Fruit fly (Drosophila melanogaster) whole organism, embryonic: Measurements from ENCODE around the gene CG15638.
A peak's percentile ranks its signal among the peaks of the same experiment; 100 is the strongest.

Experiments
- CG10543 ChIP-seq: fragments of 200-800 bp; sonication (Bioruptor generic); optimal IDR thresholded peaks from 3 replicates; lab custom pipeline; 2017; ENCODE audit warnings: missing biosample characterization, mild to moderate bottlenecking, missing genetic modification characterization, moderate library complexity
- CG13894 ChIP-seq: fragments of 200-800 bp; sonication (Bioruptor generic); optimal IDR thresholded peaks from 3 replicates; lab custom pipeline; 2018; ENCODE audit warnings: missing biosample characterization, mild to moderate bottlenecking, missing genetic modification characterization, moderate library complexity
- CG15269 ChIP-seq: fragments of 200-800 bp; sonication (Bioruptor generic); optimal IDR thresholded peaks from 2 replicates; lab custom pipeline; 2018; ENCODE audit warnings: missing biosample characterization, mild to moderate bottlenecking, missing genetic modification characterization, moderate library complexity
- CG15479 ChIP-seq: fragments of 200-800 bp; sonication (Bioruptor generic); optimal IDR thresholded peaks from 3 replicates; lab custom pipeline; 2019; ENCODE audit warnings: missing biosample characterization, mild to moderate bottlenecking, missing genetic modification characterization, moderate library complexity
- CG16815 ChIP-seq: fragments of 200-800 bp; sonication (Bioruptor generic); optimal IDR thresholded peaks from 3 replicates; lab custom pipeline; 2017; ENCODE audit warnings: missing biosample characterization, mild to moderate bottlenecking, missing genetic modification characterization
- CG2120 ChIP-seq: fragments of 200-800 bp; sonication (Bioruptor generic); optimal IDR thresholded peaks from 3 replicates; lab custom pipeline; 2016; ENCODE audit warnings: missing biosample characterization, missing genetic modification characterization
- CG2199 ChIP-seq: fragments of 200-800 bp; sonication (Bioruptor generic); IDR thresholded peaks from 3 replicates; pipeline ENCODE4 v1.3.6; 2022; ENCODE audit warnings: missing biosample characterization, missing genetic modification characterization
- CG3163 ChIP-seq: fragments of 200-800 bp; sonication (Bioruptor generic); optimal IDR thresholded peaks from 3 replicates; lab custom pipeline; 2016; ENCODE audit warnings: missing biosample characterization, missing genetic modification characterization
- CG33213 ChIP-seq: fragments of 200-800 bp; sonication (Bioruptor generic); optimal IDR thresholded peaks from 3 replicates; lab custom pipeline; 2016; ENCODE audit warnings: missing biosample characterization, missing genetic modification characterization
- CG4328 ChIP-seq: fragments of 200-800 bp; sonication (Bioruptor generic); optimal IDR thresholded peaks from 3 replicates; lab custom pipeline; 2017; ENCODE audit warnings: missing biosample characterization, missing genetic modification reagents, missing genetic modification characterization
- CG4404 ChIP-seq: fragments of 200-800 bp; sonication (Bioruptor generic); IDR thresholded peaks from 2 replicates; pipeline ENCODE4 v1.3.6; 2022; ENCODE audit warnings: missing biosample characterization, missing genetic modification characterization
- CG4424 ChIP-seq: fragments of 200-800 bp; sonication (Bioruptor generic); optimal IDR thresholded peaks from 3 replicates; lab custom pipeline; 2016; ENCODE audit warnings: missing biosample characterization, missing genetic modification characterization
- CG5953 ChIP-seq: fragments of 200-800 bp; sonication (Bioruptor generic); IDR thresholded peaks from 2 replicates; pipeline ENCODE4 v1.3.6; 2022; ENCODE audit warnings: missing biosample characterization, missing genetic modification characterization
- CG6254 ChIP-seq: fragments of 200-800 bp; sonication (Bioruptor generic); optimal IDR thresholded peaks from 3 replicates; lab custom pipeline; 2017; ENCODE audit warnings: mild to moderate bottlenecking, missing biosample characterization, missing genetic modification reagents, missing genetic modification characterization
- CG9609 ChIP-seq: fragments of 200-800 bp; sonication (Bioruptor generic); optimal IDR thresholded peaks from 3 replicates; lab custom pipeline; 2016; ENCODE audit warnings: missing biosample characterization, missing genetic modification characterization
- CHES-1-like ChIP-seq: fragments of 200-800 bp; sonication (Bioruptor generic); optimal IDR thresholded peaks from 2 replicates; lab custom pipeline; 2016; ENCODE audit warnings: missing biosample characterization, missing genetic modification characterization
- CTCF ChIP-seq: fragments of 200-800 bp; sonication (Bioruptor generic); optimal IDR thresholded peaks from 2 replicates; lab custom pipeline; 2017; ENCODE audit warnings: missing biosample characterization, mild to moderate bottlenecking, missing genetic modification characterization, moderate library complexity
- Chrac-16 ChIP-seq: fragments of 200-800 bp; sonication (Bioruptor generic); optimal IDR thresholded peaks from 3 replicates; lab custom pipeline; 2016; ENCODE audit warnings: missing biosample characterization, missing genetic modification characterization
- Dbx ChIP-seq: fragments of 200-800 bp; sonication (Bioruptor generic); IDR thresholded peaks from 3 replicates; pipeline ENCODE4 v1.3.6; 2022; ENCODE audit warnings: missing biosample characterization, missing genetic modification characterization
- Dip2 ChIP-seq: fragments of 200-800 bp; sonication (Bioruptor generic); IDR thresholded peaks from 2 replicates; pipeline ENCODE4 v1.3.6; 2022; ENCODE audit warnings: missing biosample characterization, missing genetic modification characterization
- Doc3 ChIP-seq: fragments of 200-800 bp; sonication (Bioruptor generic); IDR thresholded peaks from 3 replicates; pipeline ENCODE4 v1.3.6; 2022; ENCODE audit warnings: missing biosample characterization, missing genetic modification characterization; ENCODE audit not compliant: partially characterized antibody
- Ets97D ChIP-seq: fragments of 200-800 bp; sonication (Bioruptor generic); optimal IDR thresholded peaks from 3 replicates; lab custom pipeline; 2016; ENCODE audit warnings: missing biosample characterization, missing genetic modification characterization
- Fer1 ChIP-seq: fragments of 200-800 bp; sonication (Bioruptor generic); optimal IDR thresholded peaks from 2 replicates; lab custom pipeline; 2017; ENCODE audit warnings: missing biosample characterization, mild to moderate bottlenecking, missing genetic modification characterization
- Fer2 ChIP-seq: fragments of 200-800 bp; sonication (Bioruptor generic); optimal IDR thresholded peaks from 2 replicates; lab custom pipeline; 2018; ENCODE audit warnings: missing biosample characterization, mild to moderate bottlenecking, missing genetic modification characterization, moderate library complexity
- Hey ChIP-seq: fragments of 200-800 bp; sonication (Bioruptor generic); optimal IDR thresholded peaks from 3 replicates; lab custom pipeline; 2018; ENCODE audit warnings: missing biosample characterization, mild to moderate bottlenecking, missing genetic modification characterization
- Hmr ChIP-seq: fragments of 200-800 bp; sonication (Bioruptor generic); optimal IDR thresholded peaks from 3 replicates; lab custom pipeline; 2017; ENCODE audit warnings: mild to moderate bottlenecking, missing biosample characterization, missing genetic modification reagents, missing genetic modification characterization
- MESR4 ChIP-seq: fragments of 200-800 bp; sonication (Bioruptor generic); optimal IDR thresholded peaks from 2 replicates; lab custom pipeline; 2018; ENCODE audit warnings: missing biosample characterization, mild to moderate bottlenecking, missing genetic modification characterization, moderate library complexity
- NFAT ChIP-seq: fragments of 200-800 bp; sonication (Bioruptor generic); IDR thresholded peaks from 2 replicates; pipeline ENCODE4 v1.3.6; 2022; ENCODE audit warnings: missing biosample characterization, missing genetic modification characterization
- Nf-YC ChIP-seq: fragments of 200-800 bp; optimal IDR thresholded peaks from 3 replicates; lab custom pipeline; 2019; ENCODE audit warnings: missing biosample characterization, mild to moderate bottlenecking, missing genetic modification characterization, moderate library complexity
- Pdp1 ChIP-seq, 2 experiments: fragments of 200-800 bp; sonication (Bioruptor generic); optimal IDR thresholded peaks; 3 replicates each; lab custom pipeline; 2016; ENCODE audit warnings: missing biosample characterization in 2 of 2, missing genetic modification characterization in 2 of 2, mild to moderate bottlenecking in 1 of 2, moderate library complexity in 1 of 2
- Rx ChIP-seq: fragments of 200-800 bp; sonication (Bioruptor generic); IDR thresholded peaks from 2 replicates; pipeline ENCODE4 v1.3.6; 2022; ENCODE audit warnings: missing biosample characterization, missing genetic modification characterization
- Ssrp ChIP-seq: fragments of 200-800 bp; sonication (Bioruptor generic); optimal IDR thresholded peaks from 2 replicates; lab custom pipeline; 2018; ENCODE audit warnings: missing biosample characterization, mild to moderate bottlenecking, missing genetic modification characterization, moderate library complexity
- YL-1 ChIP-seq: fragments of 200-800 bp; sonication (Bioruptor generic); optimal IDR thresholded peaks from 3 replicates; lab custom pipeline; 2017; ENCODE audit warnings: missing biosample characterization, mild to moderate bottlenecking, missing genetic modification characterization
- bcd ChIP-seq: fragments of 200-800 bp; sonication (Bioruptor generic); optimal IDR thresholded peaks from 2 replicates; lab custom pipeline; 2017; ENCODE audit warnings: missing biosample characterization, mild to moderate bottlenecking, missing genetic modification characterization
- bowl ChIP-seq: fragments of 200-800 bp; sonication (Bioruptor generic); IDR thresholded peaks from 2 replicates; pipeline ENCODE4 v1.3.6; 2022; ENCODE audit warnings: missing biosample characterization, missing genetic modification characterization
- chif ChIP-seq, 2 experiments: fragments of 200-800 bp; sonication (Bioruptor generic); optimal IDR thresholded peaks; 3 replicates each; lab custom pipeline; 2016; ENCODE audit warnings: missing biosample characterization in 2 of 2, missing genetic modification characterization in 2 of 2
- corto ChIP-seq: fragments of 200-800 bp; sonication (Bioruptor generic); optimal IDR thresholded peaks from 2 replicates; lab custom pipeline; 2016; ENCODE audit warnings: missing biosample characterization, mild to moderate bottlenecking, missing genetic modification characterization, moderate library complexity
- crol ChIP-seq: fragments of 200-800 bp; sonication (Bioruptor generic); IDR thresholded peaks from 2 replicates; pipeline ENCODE4 v1.3.6; 2022; ENCODE audit warnings: missing biosample characterization, missing genetic modification characterization
- ems ChIP-seq: fragments of 200-800 bp; sonication (Bioruptor generic); optimal IDR thresholded peaks from 3 replicates; lab custom pipeline; 2016; ENCODE audit warnings: missing biosample characterization, missing genetic modification characterization
- fu2 ChIP-seq: fragments of 200-800 bp; sonication (Bioruptor generic); optimal IDR thresholded peaks from 2 replicates; lab custom pipeline; 2016; ENCODE audit warnings: missing biosample characterization, missing genetic modification characterization
- gsb-n ChIP-seq: fragments of 200-800 bp; sonication (Bioruptor generic); optimal IDR thresholded peaks from 3 replicates; lab custom pipeline; 2018; ENCODE audit warnings: missing biosample characterization, mild to moderate bottlenecking, missing genetic modification characterization
- lov ChIP-seq, 2 experiments: fragments of 200-800 bp in 1 of 2; fragments of >200 bp in 1 of 2; sonication (Bioruptor generic) in 1 of 2; IDR thresholded peaks in 1 of 2; optimal IDR thresholded peaks in 1 of 2; 2 replicates in 1 of 2; 3 replicates in 1 of 2; pipeline versions ENCODE4 v1.3.6 to Lab custom; 2017 to 2022; ENCODE audit warnings: missing biosample characterization in 1 of 2, missing genetic modification characterization in 1 of 2
- pan ChIP-seq, 4 experiments: fragments of >200 bp in 3 of 4; fragments of 200-800 bp in 1 of 4; sonication (Bioruptor generic) in 1 of 4; optimal IDR thresholded peaks in 3 of 4; IDR thresholded peaks in 1 of 4; 2 replicates each; pipeline versions ENCODE4 v1.3.6 to Lab custom; 2017 to 2022; ENCODE audit warnings: missing biosample characterization in 2 of 4, missing genetic modification characterization in 2 of 4, mixed read lengths in 1 of 4
- prd ChIP-seq, 3 experiments: fragments of >200 bp in 2 of 3; fragments of 200-800 bp in 1 of 3; sonication (Bioruptor generic) in 1 of 3; optimal IDR thresholded peaks in 2 of 3; IDR thresholded peaks in 1 of 3; 2 replicates in 2 of 3; 3 replicates in 1 of 3; pipeline versions ENCODE4 v1.3.6 to Lab custom; 2017 to 2022; ENCODE audit warnings: missing biosample characterization in 1 of 3, missing genetic modification characterization in 1 of 3
- ranshi ChIP-seq: fragments of 200-800 bp; sonication (Bioruptor generic); IDR thresholded peaks from 2 replicates; pipeline ENCODE4 v1.3.6; 2022; ENCODE audit warnings: missing biosample characterization, missing genetic modification characterization
- salm ChIP-seq: fragments of 200-800 bp; sonication (Bioruptor generic); optimal IDR thresholded peaks from 2 replicates; lab custom pipeline; 2018; ENCODE audit warnings: missing biosample characterization, mild to moderate bottlenecking, missing genetic modification characterization
- sr ChIP-seq: fragments of 200-800 bp; sonication (Bioruptor generic); IDR thresholded peaks from 3 replicates; pipeline ENCODE4 v1.3.6; 2022; ENCODE audit warnings: missing biosample characterization, missing genetic modification characterization
- ssp ChIP-seq: fragments of 200-800 bp; sonication (Bioruptor generic); IDR thresholded peaks from 2 replicates; pipeline ENCODE4 v1.3.6; 2022; ENCODE audit warnings: missing biosample characterization, missing genetic modification characterization

Gene CG15638

DNA sequence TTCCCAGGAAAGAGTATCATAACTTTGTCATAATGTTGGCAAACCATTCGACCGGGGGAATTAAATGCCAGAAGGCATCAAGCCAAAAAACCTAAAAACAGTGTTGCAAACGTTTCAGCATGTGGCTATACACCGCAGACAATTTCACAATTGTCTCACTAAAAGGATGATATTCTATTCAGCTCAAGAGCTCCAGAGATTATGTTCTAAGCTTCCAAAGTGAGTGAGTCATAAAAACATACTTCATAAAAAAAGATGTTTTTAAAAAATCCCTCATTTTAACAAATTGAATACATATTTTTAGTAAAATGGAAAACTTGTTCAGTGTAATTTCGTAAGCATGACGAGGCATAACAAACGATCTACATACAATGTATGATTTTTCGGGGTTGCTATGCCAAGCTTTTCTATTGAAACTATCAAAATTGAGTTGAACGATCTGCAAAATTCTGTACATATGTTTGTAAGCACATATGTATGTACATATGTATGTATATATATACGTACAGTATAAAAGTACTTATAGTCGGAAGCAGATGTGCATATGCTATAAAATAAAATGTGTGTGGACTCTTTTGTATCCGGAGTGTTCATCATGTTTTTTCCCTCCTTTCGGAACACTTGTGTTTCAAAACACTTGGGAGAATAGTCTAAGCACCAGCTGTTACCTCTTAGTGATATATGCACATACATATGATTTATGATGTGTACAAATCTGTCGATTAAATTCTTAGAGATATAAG lies 20.5 kb downstream of the CG15638 start (continued):
- TF ChIP-seq Pdp1 (GFP tag; optimal IDR thresholded peaks at IDR 0.05; lab: Kevin White, UChicago) (peak; percentile 62 to 86), CTCF (GFP tag; lab: Kevin White, UChicago) (no peak), crol (GFP tag; lab: Robert Waterston, UW) (no peak), CG10543 (GFP tag; lab: Kevin White, UChicago) (no peak), YL-1 (GFP tag; lab: Kevin White, UChicago) (no peak), Dbx (peak; percentile 34; the same call in 2 of the 3 replicates), CG3163 (GFP tag; lab: Kevin White, UChicago) (peak; percentile 62), Fer1 (GFP tag; lab: Kevin White, UChicago) (peak; percentile 62), Hmr (GFP tag; lab: Kevin White, UChicago) (peak; percentile 23), CG33213 (GFP tag; lab: Kevin White, UChicago) (peak; percentile 83), fu2 (peak; percentile 9), pan (optimal IDR thresholded peaks at IDR 0.05; lab: Kevin White, UChicago) (no peak), pan (GFP tag; optimal IDR thresholded peaks at IDR 0.05 in 1 of 2, IDR thresholded peaks at IDR 0.05 in 1 of 2) (peak in 1 of 2 experiments; percentile 86), Chrac-16 (GFP tag; lab: Kevin White, UChicago) (peak; percentile 24), prd (optimal IDR thresholded peaks at IDR 0.05; lab: Kevin White, UChicago) (no peak), prd (GFP tag; IDR thresholded peaks at IDR 0.05; lab: Robert Waterston, UW) (peak; percentile 87), ems (GFP tag; lab: Kevin White, UChicago) (peak; percentile 82), sr (GFP tag; lab: Robert Waterston, UW) (peak; percentile 27; the same call in 1 of the 3 replicates), Dip2 (GFP tag; lab: Robert Waterston, UW) (no peak), Rx (GFP tag; lab: Robert Waterston, UW) (peak; percentile 83), Fer2 (tag; lab: Kevin White, UChicago) (no peak), Ets97D (GFP tag; lab: Kevin White, UChicago) (peak; percentile 72), corto (GFP tag; lab: Kevin White, UChicago) (no peak), CG6254 (GFP tag; lab: Kevin White, UChicago) (peak; percentile 73), bcd (GFP tag; lab: Kevin White, UChicago) (peak; percentile 79), ranshi (GFP tag; lab: Robert Waterston, UW) (peak; percentile 82), CG2199 (peak; percentile 46; the same call in 1 of the 3 replicates), CHES-1-like (GFP tag; lab: Kevin White, UChicago) (peak; percentile 29), lov (optimal IDR thresholded peaks at IDR 0.05; lab: Kevin White, UChicago) (no peak), lov (GFP tag; IDR thresholded peaks at IDR 0.05; lab: Robert Waterston, UW) (peak; percentile 38; the same call in 1 of the 3 replicates), bowl (GFP tag; lab: Robert Waterston, UW) (peak; percentile 52; the same call in 1 of the 2 replicates), chif (GFP tag; optimal IDR thresholded peaks at IDR 0.05; lab: Kevin White, UChicago) (peak; percentile 43 to 68), Doc3 (GFP tag; lab: Robert Waterston, UW) (no peak), MESR4 (no peak), Hey (no peak), gsb-n (peak; percentile 28), CG4328 (GFP tag; lab: Kevin White, UChicago) (no peak), CG4424 (GFP tag; lab: Kevin White, UChicago) (peak; percentile 82), CG4404 (peak; percentile 28; the same call in 1 of the 2 replicates), Nf-YC (tag; lab: Kevin White, UChicago) (peak; percentile 35), ssp (GFP tag; lab: Robert Waterston, UW) (no peak), CG9609 (peak; percentile 52), CG5953 (GFP tag; lab: Robert Waterston, UW) (no peak), CG13894 (tag; lab: Kevin White, UChicago) (no peak), Ssrp (tag; lab: Kevin White, UChicago) (peak; percentile 55), salm (tag; lab: Kevin White, UChicago) (no peak), CG16815 (no peak), NFAT (GFP tag; lab: Robert Waterston, UW) (peak; percentile 66), CG2120 (GFP tag; lab: Kevin White, UChicago) (peak; percentile 65), CG15479 (GFP tag; lab: Kevin White, UChicago) (no peak), CG15269 (tag; lab: Kevin White, UChicago) (peak; percentile 73)
